Worm (Caenorhabditis elegans) whole organism, L4/young adult: ENCODE measurements around the gene phlp-2.

Experiments used
- W03F9.2 ChIP-seq: fragments of 150-350 bp; optimal IDR thresholded peaks from 2 replicates; lab custom pipeline; 2014; ENCODE audit warnings: missing biosample characterization, missing genetic modification characterization
- dao-5 ChIP-seq: sonication (generic microtip); optimal IDR thresholded peaks from 2 replicates; lab custom pipeline; 2016; ENCODE audit warnings: missing genotype, missing genetic modification characterization, moderate library complexity, missing compliant biosample characterization
- him-1 ChIP-seq: sonication (generic microtip); optimal IDR thresholded peaks from 2 replicates; lab custom pipeline; 2016; ENCODE audit warnings: missing genotype, missing genetic modification reagents, missing genetic modification characterization, missing compliant biosample characterization

Gene phlp-2

DNA sequence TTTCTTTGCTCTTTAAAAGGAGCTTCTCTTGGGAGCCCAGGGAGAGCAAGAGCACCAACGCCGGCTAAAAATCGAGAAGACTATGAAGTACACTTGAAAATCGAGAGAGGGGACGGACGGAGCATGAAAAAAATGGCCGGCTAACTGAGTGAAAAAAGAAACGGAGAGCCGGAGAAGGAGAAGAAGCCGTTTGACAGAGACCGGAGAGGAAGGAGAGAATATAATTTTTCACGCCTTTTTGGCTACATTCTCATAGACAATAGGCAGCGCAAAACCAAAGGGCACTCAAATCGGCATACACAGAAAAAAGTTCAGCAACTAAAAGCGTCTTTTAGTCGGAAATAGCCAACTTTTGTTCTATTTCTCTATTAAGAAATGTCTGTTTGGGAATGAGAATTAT lies 12.2 kb downstream of the phlp-2 start:
- TF ChIP-seq him-1 (tag; lab: Kevin White, UChicago) (no peak), W03F9.2 (tag; lab: Kevin White, UChicago) (no peak), dao-5 (tag; lab: Kevin White, UChicago) (no peak)

ce11 chrIII:4223668-4224127 lies 14.4 kb downstream of the phlp-2 start:
- TF ChIP-seq W03F9.2 (tag; lab: Kevin White, UChicago) (peak; percentile 41), him-1 (tag; lab: Kevin White, UChicago) (peak; percentile 71), dao-5 (tag; lab: Kevin White, UChicago) (no peak)

DNA sequence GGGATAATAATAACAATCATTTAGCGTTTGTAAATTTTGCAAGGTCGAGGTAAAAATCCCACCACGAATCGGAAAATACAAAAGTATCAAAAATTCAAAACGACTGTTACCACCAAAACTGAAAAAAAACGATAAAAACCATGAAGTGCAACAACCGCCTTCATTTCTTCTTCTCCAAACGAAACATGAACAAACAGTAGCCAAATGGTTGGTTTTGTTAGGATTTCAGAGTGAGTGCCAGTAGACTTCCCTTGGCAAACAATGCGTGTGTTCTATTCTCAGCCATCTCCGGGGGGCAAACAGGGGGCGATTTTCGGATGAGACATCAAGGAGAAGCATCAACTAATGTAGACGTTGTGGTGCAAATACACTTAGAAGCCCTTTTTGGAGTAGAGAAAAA lies 15.4 kb downstream of the phlp-2 start:
- no peak for TF ChIP-seq W03F9.2 (tag; lab: Kevin White, UChicago)
- TF ChIP-seq him-1 (tag; lab: Kevin White, UChicago), result no peak
- no peak for TF ChIP-seq dao-5 (tag; lab: Kevin White, UChicago)

- no peak for TF ChIP-seq W03F9.2 (tag; lab: Kevin White, UChicago)
- no peak for TF ChIP-seq him-1 (tag; lab: Kevin White, UChicago)
Measured at ce11 chrIII:4227363-4227762, 18.1 kb downstream of the phlp-2 start.

- no peak for TF ChIP-seq him-1 (tag; lab: Kevin White, UChicago)
Measured at ce11 chrIII:4228008-4228407, 18.7 kb downstream of the phlp-2 start, which contains the start of gene mpk-1. Gene mpk-1, minus strand, starts transcription at chrIII:4228108.

ce11 chrIII:4228841-4229240 lies 19.6 kb downstream of the phlp-2 start, which contains the start of gene F43C1.5:
Gene F43C1.5, plus strand, starts transcription at chrIII:4229141.
- no peak for TF ChIP-seq dao-5 (tag; lab: Kevin White, UChicago)
- no peak for TF ChIP-seq W03F9.2 (tag; lab: Kevin White, UChicago)
- no peak for TF ChIP-seq him-1 (tag; lab: Kevin White, UChicago)

DNA sequence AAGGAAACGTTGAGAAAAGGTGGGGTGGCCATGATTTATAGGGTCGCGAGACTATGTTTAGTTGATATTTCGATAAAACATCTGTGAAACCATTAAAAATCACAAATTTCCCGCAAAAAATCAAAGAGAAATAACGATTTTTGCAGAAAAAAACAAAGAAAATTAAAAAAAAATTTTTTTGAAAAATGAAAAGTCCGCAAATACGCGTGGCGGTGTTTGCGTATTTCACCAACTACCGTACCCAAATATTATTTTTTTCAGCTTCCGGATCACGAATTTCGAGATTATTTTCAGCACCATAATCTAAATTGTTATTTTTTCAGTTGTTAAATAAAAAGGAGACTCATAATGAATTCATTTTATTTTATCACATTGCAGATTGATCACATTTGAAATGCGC lies 20.8 kb downstream of the phlp-2 start:
- TF ChIP-seq dao-5 (tag; lab: Kevin White, UChicago) (no peak), W03F9.2 (tag; lab: Kevin White, UChicago) (no peak), him-1 (tag; lab: Kevin White, UChicago) (no peak)

- TF ChIP-seq him-1 (tag; lab: Kevin White, UChicago), result no peak
- no peak for TF ChIP-seq W03F9.2 (tag; lab: Kevin White, UChicago)
- no peak for TF ChIP-seq dao-5 (tag; lab: Kevin White, UChicago)
Measured at ce11 chrIII:4231372-4231771, 22.1 kb downstream of the phlp-2 start.

DNA sequence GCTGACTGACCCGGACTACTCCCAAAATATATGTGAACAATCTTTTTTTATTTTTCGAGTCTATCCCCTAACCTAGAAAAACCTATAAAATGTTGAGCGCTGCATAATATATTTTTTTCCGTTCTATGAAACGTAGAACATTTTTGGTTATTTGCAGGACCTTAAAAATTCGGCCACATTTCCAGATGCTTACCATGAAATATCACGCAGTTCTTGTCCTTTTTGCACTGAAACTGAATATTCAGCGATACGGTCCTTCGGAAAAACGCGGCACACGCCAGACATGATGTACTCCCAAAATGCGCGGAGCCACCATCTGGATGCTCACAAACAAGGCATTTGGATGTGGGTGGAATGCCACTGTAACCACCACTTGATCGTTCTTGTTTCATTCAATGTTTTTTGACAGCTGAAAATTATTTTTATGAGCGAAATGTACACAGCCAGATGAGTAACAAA lies 23.6 kb downstream of the phlp-2 start, which contains the start of gene nhr-20:
Gene nhr-20 (minus strand): TSS at position 409 of the 459 bp plus-strand sequence.
- no peak for TF ChIP-seq him-1 (tag; lab: Kevin White, UChicago)
- TF ChIP-seq dao-5 (tag; lab: Kevin White, UChicago), result no peak
- TF ChIP-seq W03F9.2 (tag; lab: Kevin White, UChicago), result no peak

DNA sequence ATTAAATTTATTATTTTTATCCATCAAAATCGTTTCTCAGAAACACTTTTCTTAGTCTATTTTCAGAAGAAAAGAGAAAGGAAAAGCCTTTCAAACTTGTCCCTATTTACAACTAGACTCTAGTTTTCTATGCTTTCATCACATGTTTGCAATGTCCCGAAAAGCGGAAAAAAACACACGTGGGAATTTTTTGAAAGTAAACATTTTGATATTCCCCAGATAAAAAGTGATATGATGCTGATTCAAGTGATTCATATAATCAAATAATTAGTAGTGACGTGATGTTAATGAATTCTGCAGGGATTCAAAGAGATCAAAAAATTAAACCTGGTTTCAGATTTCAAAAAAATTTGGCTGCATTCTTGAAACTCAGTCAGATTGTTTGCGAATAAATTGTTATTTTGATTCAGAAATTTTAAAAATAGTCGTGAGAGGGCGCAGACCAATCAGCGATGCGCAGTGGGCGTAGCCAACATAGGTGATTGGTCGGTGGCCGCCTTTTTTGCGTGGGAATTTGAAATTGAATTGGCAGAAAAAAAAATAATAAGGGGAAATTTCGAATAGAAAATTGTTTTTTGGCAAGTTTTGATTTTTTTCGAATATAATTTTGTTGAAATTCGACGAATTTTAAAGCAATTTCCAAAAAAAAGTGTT lies 25.5 kb downstream of the phlp-2 start:
- no peak for TF ChIP-seq W03F9.2 (tag; lab: Kevin White, UChicago)
- TF ChIP-seq dao-5 (tag; lab: Kevin White, UChicago), result no peak
- TF ChIP-seq him-1 (tag; lab: Kevin White, UChicago), result no peak

- no peak for TF ChIP-seq him-1 (tag; lab: Kevin White, UChicago)
- TF ChIP-seq dao-5 (tag; lab: Kevin White, UChicago), result no peak
- no peak for TF ChIP-seq W03F9.2 (tag; lab: Kevin White, UChicago)
Measured at ce11 chrIII:4236178-4236577, 26.9 kb downstream of the phlp-2 start.

- TF ChIP-seq W03F9.2 (tag; lab: Kevin White, UChicago) (peak; percentile 68), dao-5 (tag; lab: Kevin White, UChicago) (no peak), him-1 (tag; lab: Kevin White, UChicago) (peak; percentile 31)
Measured at ce11 chrIII:4237660-4238059, 28.4 kb downstream of the phlp-2 start.

- TF ChIP-seq W03F9.2 (tag; lab: Kevin White, UChicago), result no peak
- no peak for TF ChIP-seq him-1 (tag; lab: Kevin White, UChicago)
- TF ChIP-seq dao-5 (tag; lab: Kevin White, UChicago), result no peak
Measured at ce11 chrIII:4240126-4240525, 30.8 kb downstream of the phlp-2 start.

ce11 chrIII:4241181-4241580 lies 31.9 kb downstream of the phlp-2 start:
- TF ChIP-seq him-1 (tag; lab: Kevin White, UChicago), result no peak
- TF ChIP-seq dao-5 (tag; lab: Kevin White, UChicago), result no peak
- TF ChIP-seq W03F9.2 (tag; lab: Kevin White, UChicago), result no peak
